Worm (Caenorhabditis elegans): Measurements from ENCODE around the gene Y51H4A.25.

Gene Y51H4A.25

DNA sequence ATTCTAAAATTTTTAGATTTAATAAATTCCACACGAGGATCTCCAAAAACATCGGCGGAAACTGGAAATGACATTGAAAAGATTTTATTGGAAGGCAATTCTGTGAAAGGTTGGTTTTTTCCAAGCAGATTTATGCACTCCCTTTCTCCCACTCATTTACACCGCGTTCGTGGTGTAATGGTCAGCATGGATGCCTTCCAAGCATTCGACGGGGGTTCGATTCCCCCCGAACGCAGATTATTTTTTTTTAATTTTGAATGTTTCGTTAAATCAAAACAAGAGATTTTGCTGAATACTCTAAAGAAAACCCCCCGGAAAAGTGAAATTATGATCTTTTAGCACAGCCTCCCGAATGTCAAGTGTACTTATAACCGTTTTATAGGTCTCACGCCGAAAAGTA, 39.8 kb downstream of the Y51H4A.25 start (continued):
- TF ChIP-seq hsf-1 (GFP tag; IDR thresholded peaks at IDR 0.05) (no peak), dpl-1 (GFP tag; optimal IDR thresholded peaks at IDR 0.05) (no peak), Y67H2A.10 (GFP tag; conservative IDR thresholded peaks at IDR 0.05) (no peak), die-1 (tag; optimal IDR thresholded peaks at IDR 0.05) (peak; percentile 92), K11D2.4 (GFP tag; IDR thresholded peaks at IDR 0.05) (no peak), lin-54 (GFP tag; optimal IDR thresholded peaks at IDR 0.05) (peak; percentile 41), F33H1.4 (GFP tag; IDR thresholded peaks at IDR 0.05) (no peak), ztf-6 (GFP tag; IDR thresholded peaks at IDR 0.05) (no peak), hlh-26 (GFP tag; conservative IDR thresholded peaks at IDR 0.05) (0 out of 2 replicates have a peak, but pooled peaks have one; percentile 8), nhr-27 (tag; optimal IDR thresholded peaks at IDR 0.05) (no peak), rec-8 (tag; optimal IDR thresholded peaks at IDR 0.05) (peak; percentile 47 to 72), D2030.7 (GFP tag; IDR thresholded peaks at IDR 0.05) (peak; percentile 71), Y95B8A.8 (GFP tag; IDR thresholded peaks at IDR 0.05) (0 out of 2 replicates have a peak, but pooled peaks have one; percentile 34), let-526 (GFP tag; IDR thresholded peaks at IDR 0.05) (no peak), let-607 (tag; optimal IDR thresholded peaks at IDR 0.05) (peak; percentile 8 to 26), tlf-1 (GFP tag; optimal IDR thresholded peaks at IDR 0.05) (no peak), Y53G8AR.9 (GFP tag; conservative IDR thresholded peaks at IDR 0.05) (no peak), ceh-27 (GFP tag; optimal IDR thresholded peaks at IDR 0.05) (peak; percentile 37), ccch-3 (GFP tag; optimal IDR thresholded peaks at IDR 0.05) (no peak), fkh-3 (tag; optimal IDR thresholded peaks at IDR 0.05) (peak; percentile 9), gei-17 (GFP tag; optimal IDR thresholded peaks at IDR 0.05) (no peak), F23B12.7 (tag; optimal IDR thresholded peaks at IDR 0.05; ENCODE audit: insufficient read depth) (peak; percentile 93), F10E7.11 (tag; optimal IDR thresholded peaks at IDR 0.05) (no peak), ztf-28 (GFP tag; IDR thresholded peaks at IDR 0.05) (no peak), somi-1 (GFP tag; optimal IDR thresholded peaks at IDR 0.05) (peak; percentile 16), attf-6 (GFP tag; IDR thresholded peaks at IDR 0.05) (peak; percentile 96), ztf-18 (tag; optimal IDR thresholded peaks at IDR 0.05) (peak; percentile 51), sptf-2 (GFP tag; optimal IDR thresholded peaks at IDR 0.05) (no peak), ekl-4 (GFP tag; IDR thresholded peaks at IDR 0.05) (peak; percentile 31; the same call in 1 of the 2 replicates)

DNA sequence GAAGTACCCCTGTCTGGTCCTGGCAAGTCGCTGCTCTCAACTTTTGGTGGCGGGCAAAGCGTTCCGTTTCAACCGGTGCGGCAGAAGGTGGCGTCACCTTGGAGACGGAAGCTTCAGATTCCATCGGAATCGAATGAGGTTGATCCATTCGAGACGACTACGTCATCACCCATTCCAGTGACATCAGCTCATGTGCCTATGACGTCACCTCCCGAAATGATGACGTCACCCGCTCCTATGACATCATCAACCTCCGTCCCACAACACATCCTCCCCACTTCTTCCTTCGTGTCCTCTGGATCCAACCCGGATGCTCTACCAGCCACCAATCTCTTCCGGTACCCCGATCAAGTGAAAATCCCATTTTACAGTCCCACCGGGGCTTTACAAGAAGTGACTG, 40.8 kb downstream of the Y51H4A.25 start:
- TF ChIP-seq B0261.1 (tag; optimal IDR thresholded peaks at IDR 0.05) (no peak), ceh-79 (tag; optimal IDR thresholded peaks at IDR 0.05) (no peak), dox-1 (GFP tag; IDR thresholded peaks at IDR 0.05) (no peak), hmg-20 (GFP tag; IDR thresholded peaks at IDR 0.05) (no peak), F39B2.1 (GFP tag; IDR thresholded peaks at IDR 0.05) (no peak), lsy-27 (tag; optimal IDR thresholded peaks at IDR 0.05; ENCODE audit: borderline replicate concordance, insufficient read depth) (no peak), aptf-2 (GFP tag; conservative IDR thresholded peaks at IDR 0.05) (no peak), ztf-18 (tag; optimal IDR thresholded peaks at IDR 0.05) (no peak), nfya-2 (GFP tag; IDR thresholded peaks at IDR 0.05) (no peak), B0035.1 (tag; optimal IDR thresholded peaks at IDR 0.05) (no peak), F57A8.1 (GFP tag; optimal IDR thresholded peaks at IDR 0.05) (no peak)

Data from whole organism, young adult.